Fruit fly (Drosophila melanogaster) whole organism, embryonic: ENCODE results near the gene CG3149.

Source experiments
- CG10209 ChIP-seq: fragments of 200-800 bp; sonication (Bioruptor generic); optimal IDR thresholded peaks from 3 replicates; lab custom pipeline; 2017; ENCODE audit warnings: missing biosample characterization, mild to moderate bottlenecking, missing genetic modification characterization, missing genetic modification reagents
- CG12071 ChIP-seq: fragments of 200-800 bp; sonication (Bioruptor generic); optimal IDR thresholded peaks from 3 replicates; lab custom pipeline; 2018; ENCODE audit warnings: missing biosample characterization, mild to moderate bottlenecking, missing genetic modification characterization
- CG12769 ChIP-seq: fragments of 200-800 bp; sonication (Bioruptor generic); optimal IDR thresholded peaks from 2 replicates; lab custom pipeline; 2019; ENCODE audit warnings: missing biosample characterization, mild to moderate bottlenecking, missing genetic modification characterization, moderate library complexity
- CG13894 ChIP-seq: fragments of 200-800 bp; sonication (Bioruptor generic); optimal IDR thresholded peaks from 3 replicates; lab custom pipeline; 2018; ENCODE audit warnings: missing biosample characterization, mild to moderate bottlenecking, missing genetic modification characterization, moderate library complexity
- CG14860 ChIP-seq: fragments of 200-800 bp; sonication (Bioruptor generic); IDR thresholded peaks from 3 replicates; pipeline ENCODE4 v1.3.6; 2022; ENCODE audit warnings: missing biosample characterization, missing genetic modification characterization; ENCODE audit not compliant: partially characterized antibody
- CG15073 ChIP-seq: fragments of 200-800 bp; sonication (Bioruptor generic); optimal IDR thresholded peaks from 2 replicates; lab custom pipeline; 2016; ENCODE audit warnings: missing biosample characterization, missing genetic modification characterization
- CG1792 ChIP-seq: fragments of 200-800 bp; sonication (Bioruptor generic); optimal IDR thresholded peaks from 2 replicates; lab custom pipeline; 2016; ENCODE audit warnings: missing biosample characterization, missing genetic modification characterization
- CG18599 ChIP-seq: fragments of 200-800 bp; sonication (Bioruptor generic); optimal IDR thresholded peaks from 3 replicates; lab custom pipeline; 2017; ENCODE audit warnings: missing biosample characterization, missing genetic modification characterization, mild to moderate bottlenecking, moderate library complexity, missing genetic modification reagents
- CG2712 ChIP-seq: fragments of 200-800 bp; optimal IDR thresholded peaks from 3 replicates; lab custom pipeline; 2019; ENCODE audit warnings: missing biosample characterization, mild to moderate bottlenecking, missing genetic modification characterization, moderate library complexity
- CG31441 ChIP-seq: fragments of 200-800 bp; sonication (Bioruptor generic); IDR thresholded peaks from 2 replicates; pipeline ENCODE4 v1.3.6; 2022; ENCODE audit warnings: missing biosample characterization, missing genetic modification characterization
- CG33213 ChIP-seq: fragments of 200-800 bp; sonication (Bioruptor generic); optimal IDR thresholded peaks from 3 replicates; lab custom pipeline; 2016; ENCODE audit warnings: missing biosample characterization, missing genetic modification characterization
- CG4707 ChIP-seq: fragments of 200-800 bp; sonication (Bioruptor generic); optimal IDR thresholded peaks from 2 replicates; lab custom pipeline; 2018; ENCODE audit warnings: missing biosample characterization, mild to moderate bottlenecking, missing genetic modification characterization, moderate library complexity
- CG4820 ChIP-seq: fragments of 200-800 bp; sonication (Bioruptor generic); optimal IDR thresholded peaks from 3 replicates; lab custom pipeline; 2016; ENCODE audit warnings: missing biosample characterization, missing genetic modification characterization
- CG6175 ChIP-seq: fragments of 200-800 bp; sonication (Bioruptor generic); IDR thresholded peaks from 3 replicates; pipeline ENCODE4 v1.3.6; 2022; ENCODE audit warnings: missing biosample characterization, missing genetic modification characterization
- CG6791 ChIP-seq: fragments of 200-800 bp; sonication (Bioruptor generic); IDR thresholded peaks from 3 replicates; pipeline ENCODE4 v1.3.6; 2022; ENCODE audit warnings: missing biosample characterization, missing genetic modification characterization; ENCODE audit not compliant: partially characterized antibody
- CG8089 ChIP-seq: fragments of 200-800 bp; sonication (Bioruptor generic); optimal IDR thresholded peaks from 3 replicates; lab custom pipeline; 2016; ENCODE audit warnings: missing biosample characterization, missing genetic modification characterization
- CTCF ChIP-seq: fragments of 200-800 bp; sonication (Bioruptor generic); optimal IDR thresholded peaks from 2 replicates; lab custom pipeline; 2017; ENCODE audit warnings: missing biosample characterization, mild to moderate bottlenecking, missing genetic modification characterization, moderate library complexity
- Dfd ChIP-seq, 2 experiments: fragments of >200 bp; optimal IDR thresholded peaks; 2 replicates each; lab custom pipeline; 2017; ENCODE audit warnings: missing biosample characterization in 2 of 2, missing genetic modification characterization in 2 of 2
- Fer1 ChIP-seq: fragments of 200-800 bp; sonication (Bioruptor generic); optimal IDR thresholded peaks from 2 replicates; lab custom pipeline; 2017; ENCODE audit warnings: missing biosample characterization, mild to moderate bottlenecking, missing genetic modification characterization
- H2.0 ChIP-seq: fragments of 200-800 bp; sonication (Bioruptor generic); IDR thresholded peaks from 2 replicates; pipeline ENCODE4 v1.3.6; 2022; ENCODE audit warnings: missing biosample characterization, missing genetic modification characterization
- HLH3B ChIP-seq: fragments of 200-800 bp; sonication (Bioruptor generic); IDR thresholded peaks from 2 replicates; pipeline ENCODE4 v1.3.6; 2022; ENCODE audit warnings: missing biosample characterization, missing genetic modification characterization
- NFAT ChIP-seq: fragments of 200-800 bp; sonication (Bioruptor generic); IDR thresholded peaks from 2 replicates; pipeline ENCODE4 v1.3.6; 2022; ENCODE audit warnings: missing biosample characterization, missing genetic modification characterization
- Oli ChIP-seq: fragments of 200-800 bp; sonication (Bioruptor generic); optimal IDR thresholded peaks from 2 replicates; lab custom pipeline; 2018; ENCODE audit warnings: missing biosample characterization, mild to moderate bottlenecking, missing genetic modification characterization, moderate library complexity
- Ptx1 ChIP-seq: fragments of 200-800 bp; sonication (Bioruptor generic); IDR thresholded peaks from 2 replicates; pipeline ENCODE4 v1.3.6; 2022; ENCODE audit warnings: missing biosample characterization, missing genetic modification characterization
- Six4 ChIP-seq: fragments of 200-800 bp; sonication (Bioruptor generic); optimal IDR thresholded peaks from 2 replicates; lab custom pipeline; 2016; ENCODE audit warnings: missing biosample characterization, missing genetic modification characterization
- Vsx1 ChIP-seq: fragments of 200-800 bp; sonication (Bioruptor generic); optimal IDR thresholded peaks from 2 replicates; lab custom pipeline; 2017; ENCODE audit warnings: missing biosample characterization, mild to moderate bottlenecking, missing genetic modification characterization, missing genetic modification reagents
- ac ChIP-seq: fragments of 200-800 bp; sonication (Bioruptor generic); optimal IDR thresholded peaks from 3 replicates; lab custom pipeline; 2017; ENCODE audit warnings: missing biosample characterization, mild to moderate bottlenecking, missing genetic modification characterization
- aop ChIP-seq: fragments of 200-800 bp; sonication (Bioruptor generic); IDR thresholded peaks from 2 replicates; pipeline ENCODE4 v1.3.6; 2022; ENCODE audit warnings: missing biosample characterization, missing genetic modification characterization
- ase ChIP-seq: fragments of 200-800 bp; sonication (Bioruptor generic); IDR thresholded peaks from 3 replicates; pipeline ENCODE4 v1.3.6; 2022; ENCODE audit warnings: missing biosample characterization, missing genetic modification characterization
- bowl ChIP-seq: fragments of 200-800 bp; sonication (Bioruptor generic); IDR thresholded peaks from 2 replicates; pipeline ENCODE4 v1.3.6; 2022; ENCODE audit warnings: missing biosample characterization, missing genetic modification characterization
- cg ChIP-seq: fragments of 200-800 bp; sonication (Bioruptor generic); optimal IDR thresholded peaks from 3 replicates; lab custom pipeline; 2019; ENCODE audit warnings: missing biosample characterization, mild to moderate bottlenecking, missing genetic modification characterization, moderate library complexity
- chinmo ChIP-seq: fragments of 200-800 bp; sonication (Bioruptor generic); IDR thresholded peaks from 4 replicates; pipeline ENCODE4 v1.3.6; 2022; ENCODE audit warnings: missing biosample characterization, missing genetic modification characterization; ENCODE audit not compliant: partially characterized antibody
- chn ChIP-seq: fragments of 200-800 bp; sonication (Bioruptor generic); optimal IDR thresholded peaks from 2 replicates; lab custom pipeline; 2016; ENCODE audit warnings: missing biosample characterization, missing genetic modification characterization
- corto ChIP-seq: fragments of 200-800 bp; sonication (Bioruptor generic); optimal IDR thresholded peaks from 2 replicates; lab custom pipeline; 2016; ENCODE audit warnings: missing biosample characterization, mild to moderate bottlenecking, missing genetic modification characterization, moderate library complexity
- en ChIP-seq: fragments of 200-800 bp; sonication (Bioruptor generic); optimal IDR thresholded peaks from 2 replicates; lab custom pipeline; 2016; ENCODE audit warnings: missing biosample characterization, missing genetic modification characterization
- fd64A ChIP-seq: fragments of 200-800 bp; sonication (Bioruptor generic); optimal IDR thresholded peaks from 3 replicates; lab custom pipeline; 2018; ENCODE audit warnings: missing biosample characterization, mild to moderate bottlenecking, missing genetic modification characterization
- gce ChIP-seq: fragments of 200-800 bp; sonication (Bioruptor generic); IDR thresholded peaks from 3 replicates; pipeline ENCODE4 v1.3.6; 2022; ENCODE audit warnings: missing biosample characterization, missing genetic modification characterization
- insv ChIP-seq, 2 experiments: fragments of 200-800 bp; sonication (Bioruptor generic); optimal IDR thresholded peaks; 3 replicates each; lab custom pipeline; 2016 to 2018; ENCODE audit warnings: missing biosample characterization in 2 of 2, missing genetic modification characterization in 2 of 2
- maf-S ChIP-seq: fragments of 200-800 bp; sonication (Bioruptor generic); optimal IDR thresholded peaks from 2 replicates; lab custom pipeline; 2016; ENCODE audit warnings: missing biosample characterization, missing genetic modification characterization
- nerfin-1 ChIP-seq: fragments of 200-800 bp; sonication (Bioruptor generic); optimal IDR thresholded peaks from 3 replicates; lab custom pipeline; 2019; ENCODE audit warnings: missing biosample characterization, mild to moderate bottlenecking, missing genetic modification characterization, moderate library complexity
- prd ChIP-seq, 3 experiments: fragments of >200 bp in 2 of 3; fragments of 200-800 bp in 1 of 3; sonication (Bioruptor generic) in 1 of 3; optimal IDR thresholded peaks in 2 of 3; IDR thresholded peaks in 1 of 3; 2 replicates in 2 of 3; 3 replicates in 1 of 3; pipeline versions ENCODE4 v1.3.6 to Lab custom; 2017 to 2022; ENCODE audit warnings: missing biosample characterization in 1 of 3, missing genetic modification characterization in 1 of 3
- rib ChIP-seq: fragments of 200-800 bp; sonication (Bioruptor generic); IDR thresholded peaks from 2 replicates; pipeline ENCODE4 v1.3.6; 2022; ENCODE audit warnings: missing biosample characterization, missing genetic modification characterization
- schlank ChIP-seq: fragments of 200-800 bp; sonication (Bioruptor generic); optimal IDR thresholded peaks from 2 replicates; lab custom pipeline; 2018; ENCODE audit warnings: missing biosample characterization, mild to moderate bottlenecking, missing genetic modification characterization
- sens ChIP-seq: fragments of 200-800 bp; sonication (Bioruptor generic); peaks from one replicate; lab custom pipeline; 2016; ENCODE audit warnings: missing biosample characterization, missing genetic modification characterization
- sim ChIP-seq: fragments of 200-800 bp; sonication (Bioruptor generic); IDR thresholded peaks from 2 replicates; pipeline ENCODE4 v1.3.6; 2022; ENCODE audit warnings: missing biosample characterization, missing genetic modification characterization
- sug ChIP-seq: fragments of 200-800 bp; optimal IDR thresholded peaks from 2 replicates; lab custom pipeline; 2019; ENCODE audit warnings: missing biosample characterization, mild to moderate bottlenecking, missing genetic modification characterization, moderate library complexity
- usp ChIP-seq: fragments of >200 bp; optimal IDR thresholded peaks from 2 replicates; lab custom pipeline; 2017; ENCODE audit warnings: missing biosample characterization, missing genetic modification characterization
- wor ChIP-seq: fragments of 200-800 bp; sonication (Bioruptor generic); IDR thresholded peaks from 2 replicates; pipeline ENCODE4 v1.3.6; 2022; ENCODE audit warnings: missing biosample characterization, missing genetic modification characterization
- yki ChIP-seq: fragments of >200 bp; optimal IDR thresholded peaks from 3 replicates; lab custom pipeline; 2018

The CG3149 gene

DNA sequence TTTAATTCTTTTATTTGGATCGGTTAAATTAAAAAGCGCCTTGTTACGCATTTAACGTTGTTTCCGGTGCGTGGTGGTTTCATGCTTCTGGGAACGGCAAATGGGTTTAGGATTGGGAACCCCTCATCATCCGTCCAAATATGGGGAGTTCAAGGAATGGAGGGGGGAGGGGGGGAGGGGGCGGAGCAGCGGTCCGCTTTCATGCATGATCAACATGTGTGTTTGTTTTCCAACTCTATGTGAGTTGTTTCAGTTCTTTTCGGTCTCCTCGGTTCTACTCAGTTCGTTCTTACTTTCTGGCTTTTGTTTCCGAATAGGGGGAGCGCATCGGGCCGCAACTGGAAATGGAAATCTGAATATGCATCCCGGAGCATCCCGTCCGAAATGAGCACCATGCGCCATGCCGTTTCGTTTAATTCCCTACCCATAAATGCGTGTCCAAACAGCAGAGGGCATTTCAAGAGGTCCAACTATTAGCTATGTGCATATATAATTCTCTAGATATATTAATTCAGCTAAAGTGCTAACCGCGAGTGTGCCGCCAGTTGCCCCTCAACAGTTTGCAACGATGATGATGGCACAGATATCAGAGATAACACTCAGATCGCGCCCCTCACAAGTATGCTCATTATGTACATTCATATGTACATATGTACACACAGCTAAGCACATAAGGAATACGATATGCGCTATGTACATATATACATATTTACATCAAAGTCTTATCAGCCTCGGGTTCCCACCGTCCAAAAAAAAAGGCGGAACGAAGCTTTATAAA is 17.4 kb downstream of the CG3149 start (continued):
- TF ChIP-seq CG1792 (GFP tag; lab: Kevin White, UChicago) (peak; percentile 93), schlank (tag; lab: Kevin White, UChicago) (peak; percentile 91), HLH3B (GFP tag; lab: Robert Waterston, UW) (peak; percentile 89), CG12769 (tag; lab: Kevin White, UChicago) (peak; percentile 94), maf-S (GFP tag; lab: Kevin White, UChicago) (peak; percentile 90), CG2712 (peak; percentile 80), rib (peak; percentile 90), CG6791 (no peak), CG14860 (GFP tag; lab: Robert Waterston, UW) (no peak), aop (GFP tag; lab: Robert Waterston, UW) (0 out of 2 replicates have a peak, but pooled peaks have one; percentile 46), Vsx1 (peak; percentile 97), Ptx1 (peak; percentile 30; the same call in 1 of the 2 replicates), CG12071 (GFP tag; lab: Kevin White, UChicago) (peak; percentile 98), CG10209 (peak; percentile 95), NFAT (GFP tag; lab: Robert Waterston, UW) (peak; percentile 80), insv (GFP tag; optimal IDR thresholded peaks at IDR 0.05; lab: Kevin White, UChicago) (peak; percentile 36 to 83), chinmo (no peak), en (GFP tag; lab: Kevin White, UChicago) (peak; percentile 81), fd64A (GFP tag; lab: Kevin White, UChicago) (peak; percentile 99), sim (peak; percentile 93), H2.0 (GFP tag; lab: Robert Waterston, UW) (peak; percentile 67), bowl (GFP tag; lab: Robert Waterston, UW) (0 out of 2 replicates have a peak, but pooled peaks have one; percentile 45), chn (GFP tag; lab: Kevin White, UChicago) (peak; percentile 71), CG6175 (peak; percentile 86), CTCF (peak; percentile 57), CG8089 (peak; percentile 94), prd (optimal IDR thresholded peaks at IDR 0.05; lab: Kevin White, UChicago) (no peak), prd (GFP tag; IDR thresholded peaks at IDR 0.05; lab: Robert Waterston, UW) (peak; percentile 72; the same call in 2 of the 3 replicates), CG33213 (GFP tag; lab: Kevin White, UChicago) (peak; percentile 96), usp (GFP tag; lab: Kevin White, UChicago) (no peak), Six4 (peak; percentile 88), ac (GFP tag; lab: Kevin White, UChicago) (peak; percentile 94), cg (GFP tag; lab: Kevin White, UChicago) (no peak), CG18599 (peak; percentile 95), CG4707 (GFP tag; lab: Kevin White, UChicago) (peak; percentile 96), gce (peak; percentile 95; the same call in 2 of the 3 replicates), Fer1 (GFP tag; lab: Kevin White, UChicago) (peak; percentile 96), CG13894 (tag; lab: Kevin White, UChicago) (peak; percentile 91), sug (tag; lab: Kevin White, UChicago) (peak; percentile 72), CG15073 (GFP tag; lab: Kevin White, UChicago) (peak; percentile 61), ase (GFP tag; lab: Robert Waterston, UW) (peak; percentile 71; the same call in 2 of the 3 replicates), Dfd (GFP tag; optimal IDR thresholded peaks at IDR 0.05; lab: Kevin White, UChicago) (no peak), corto (no peak), sens (GFP tag; lab: Kevin White, UChicago) (peak; percentile 99), yki (lab: Kevin White, UChicago) (no peak), wor (GFP tag; lab: Robert Waterston, UW) (peak; percentile 42; the same call in 1 of the 2 replicates), CG31441 (GFP tag; lab: Robert Waterston, UW) (peak; percentile 93), Oli (tag; lab: Kevin White, UChicago) (peak; percentile 76), CG4820 (GFP tag; lab: Kevin White, UChicago) (peak; percentile 80), nerfin-1 (tag; lab: Kevin White, UChicago) (peak; percentile 94)
